Fruit fly (Drosophila melanogaster) whole organism, embryonic: ENCODE results near the gene Ir67c.

ENCODE experiments used
- BEAF-32 ChIP-seq: fragments of 200-800 bp; sonication (Bioruptor generic); optimal IDR thresholded peaks from 3 replicates; lab custom pipeline; 2017; ENCODE audit warnings: missing biosample characterization, missing genetic modification characterization, mild to moderate bottlenecking, moderate library complexity, missing genetic modification reagents
- Blimp-1 ChIP-seq: fragments of 200-800 bp; sonication (Bioruptor generic); optimal IDR thresholded peaks from 3 replicates; lab custom pipeline; 2018; ENCODE audit warnings: missing biosample characterization, missing genetic modification characterization, mild to moderate bottlenecking, moderate library complexity, missing genetic modification reagents
- CG10543 ChIP-seq: fragments of 200-800 bp; sonication (Bioruptor generic); optimal IDR thresholded peaks from 3 replicates; lab custom pipeline; 2017; ENCODE audit warnings: missing biosample characterization, mild to moderate bottlenecking, missing genetic modification characterization, moderate library complexity
- CG10654 ChIP-seq: fragments of 200-800 bp; sonication (Bioruptor generic); optimal IDR thresholded peaks from 2 replicates; lab custom pipeline; 2016; ENCODE audit warnings: missing biosample characterization, missing genetic modification characterization
- CG10979 ChIP-seq: fragments of 200-800 bp; sonication (Bioruptor generic); optimal IDR thresholded peaks from 2 replicates; lab custom pipeline; 2018; ENCODE audit warnings: missing biosample characterization, mild to moderate bottlenecking, missing genetic modification characterization, moderate library complexity
- CG11398 ChIP-seq: fragments of 200-800 bp; sonication (Bioruptor generic); optimal IDR thresholded peaks from 2 replicates; lab custom pipeline; 2016; ENCODE audit warnings: missing biosample characterization, missing genetic modification characterization
- CG12299 ChIP-seq: fragments of 200-800 bp; sonication (Bioruptor generic); optimal IDR thresholded peaks from 2 replicates; lab custom pipeline; 2018; ENCODE audit warnings: missing biosample characterization, mild to moderate bottlenecking, missing genetic modification characterization
- CG13775 ChIP-seq: fragments of 200-800 bp; sonication (Bioruptor generic); optimal IDR thresholded peaks from 3 replicates; lab custom pipeline; 2017; ENCODE audit warnings: missing biosample characterization, mild to moderate bottlenecking, missing genetic modification characterization
- CG14014 ChIP-seq: fragments of 200-800 bp; sonication (Bioruptor generic); IDR thresholded peaks from 2 replicates; pipeline ENCODE4 v1.3.6; 2022; ENCODE audit warnings: missing biosample characterization, missing genetic modification characterization
- CG15011 ChIP-seq: fragments of 200-800 bp; sonication (Bioruptor generic); optimal IDR thresholded peaks from 3 replicates; lab custom pipeline; 2018; ENCODE audit warnings: missing biosample characterization, mild to moderate bottlenecking, missing genetic modification characterization
- CG15479 ChIP-seq: fragments of 200-800 bp; sonication (Bioruptor generic); optimal IDR thresholded peaks from 3 replicates; lab custom pipeline; 2019; ENCODE audit warnings: missing biosample characterization, mild to moderate bottlenecking, missing genetic modification characterization, moderate library complexity
- CG17385 ChIP-seq: fragments of 200-800 bp; sonication (Bioruptor generic); optimal IDR thresholded peaks from 3 replicates; lab custom pipeline; 2018; ENCODE audit warnings: missing biosample characterization, mild to moderate bottlenecking, missing genetic modification characterization
- CG2120 ChIP-seq: fragments of 200-800 bp; sonication (Bioruptor generic); optimal IDR thresholded peaks from 3 replicates; lab custom pipeline; 2016; ENCODE audit warnings: missing biosample characterization, missing genetic modification characterization
- CG2875 ChIP-seq: fragments of 200-800 bp; sonication (Bioruptor generic); optimal IDR thresholded peaks from 2 replicates; lab custom pipeline; 2017; ENCODE audit warnings: missing biosample characterization, mild to moderate bottlenecking, missing genetic modification characterization, missing genetic modification reagents
- CG30020 ChIP-seq: fragments of 200-800 bp; optimal IDR thresholded peaks from 2 replicates; lab custom pipeline; 2019; ENCODE audit warnings: missing biosample characterization, mild to moderate bottlenecking, missing genetic modification characterization, moderate library complexity
- CG31388 ChIP-seq: fragments of 200-800 bp; sonication (Bioruptor generic); optimal IDR thresholded peaks from 2 replicates; lab custom pipeline; 2016; ENCODE audit warnings: missing biosample characterization, missing genetic modification characterization
- CG31441 ChIP-seq: fragments of 200-800 bp; sonication (Bioruptor generic); IDR thresholded peaks from 2 replicates; pipeline ENCODE4 v1.3.6; 2022; ENCODE audit warnings: missing biosample characterization, missing genetic modification characterization
- CG4328 ChIP-seq: fragments of 200-800 bp; sonication (Bioruptor generic); optimal IDR thresholded peaks from 3 replicates; lab custom pipeline; 2017; ENCODE audit warnings: missing biosample characterization, missing genetic modification reagents, missing genetic modification characterization
- CG4360 ChIP-seq: fragments of 200-800 bp; sonication (Bioruptor generic); IDR thresholded peaks from 2 replicates; pipeline ENCODE4 v1.3.6; 2022; ENCODE audit warnings: missing biosample characterization, missing genetic modification characterization
- CG5180 ChIP-seq: fragments of 200-800 bp; sonication (Bioruptor generic); optimal IDR thresholded peaks from 3 replicates; lab custom pipeline; 2017; ENCODE audit warnings: missing biosample characterization, missing genetic modification characterization, mild to moderate bottlenecking, moderate library complexity, missing genetic modification reagents
- CG7556 ChIP-seq: fragments of 200-800 bp; sonication (Bioruptor generic); optimal IDR thresholded peaks from 2 replicates; lab custom pipeline; 2017; ENCODE audit warnings: missing biosample characterization, mild to moderate bottlenecking, missing genetic modification characterization
- Drgx ChIP-seq: fragments of 200-800 bp; sonication (Bioruptor generic); IDR thresholded peaks from 2 replicates; pipeline ENCODE4 v1.3.6; 2022; ENCODE audit warnings: missing biosample characterization, missing genetic modification characterization
- ERR ChIP-seq: fragments of 200-800 bp; sonication (Bioruptor generic); optimal IDR thresholded peaks from 2 replicates; lab custom pipeline; 2016; ENCODE audit warnings: missing biosample characterization, missing genetic modification characterization
- Gsc ChIP-seq: fragments of 200-800 bp; sonication (Bioruptor generic); IDR thresholded peaks from 2 replicates; pipeline ENCODE4 v1.3.6; 2022; ENCODE audit warnings: missing biosample characterization, missing genetic modification characterization
- Hmr ChIP-seq: fragments of 200-800 bp; sonication (Bioruptor generic); optimal IDR thresholded peaks from 3 replicates; lab custom pipeline; 2017; ENCODE audit warnings: mild to moderate bottlenecking, missing biosample characterization, missing genetic modification reagents, missing genetic modification characterization
- Mrtf ChIP-seq: fragments of 200-800 bp; sonication (Bioruptor generic); IDR thresholded peaks from 3 replicates; pipeline ENCODE4 v1.3.6; 2022; ENCODE audit warnings: missing biosample characterization, missing genetic modification characterization
- Nf-YA ChIP-seq: fragments of 200-800 bp; sonication (Bioruptor generic); IDR thresholded peaks from 2 replicates; pipeline ENCODE4 v1.3.6; 2022; ENCODE audit warnings: missing biosample characterization, missing genetic modification characterization
- Nf-YB ChIP-seq: fragments of 200-800 bp; sonication (Bioruptor generic); optimal IDR thresholded peaks from 3 replicates; lab custom pipeline; 2019; ENCODE audit warnings: missing biosample characterization, mild to moderate bottlenecking, missing genetic modification characterization, moderate library complexity
- Rx ChIP-seq: fragments of 200-800 bp; sonication (Bioruptor generic); IDR thresholded peaks from 2 replicates; pipeline ENCODE4 v1.3.6; 2022; ENCODE audit warnings: missing biosample characterization, missing genetic modification characterization
- Sin3A ChIP-seq: fragments of >200 bp; optimal IDR thresholded peaks from 2 replicates; lab custom pipeline; 2018
- Xbp1 ChIP-seq: fragments of 200-800 bp; sonication (Bioruptor generic); optimal IDR thresholded peaks from 3 replicates; lab custom pipeline; 2016; ENCODE audit warnings: missing biosample characterization, mild to moderate bottlenecking, missing genetic modification characterization
- ap ChIP-seq: fragments of 200-800 bp; sonication (Bioruptor generic); IDR thresholded peaks from 2 replicates; pipeline ENCODE4 v1.3.6; 2022; ENCODE audit warnings: missing biosample characterization, missing genetic modification characterization
- bigmax ChIP-seq: fragments of 200-800 bp; sonication (Bioruptor generic); optimal IDR thresholded peaks from 2 replicates; lab custom pipeline; 2018; ENCODE audit warnings: missing biosample characterization, mild to moderate bottlenecking, missing genetic modification characterization
- chn ChIP-seq: fragments of 200-800 bp; sonication (Bioruptor generic); optimal IDR thresholded peaks from 2 replicates; lab custom pipeline; 2016; ENCODE audit warnings: missing biosample characterization, missing genetic modification characterization
- dati ChIP-seq: fragments of 200-800 bp; sonication (Bioruptor generic); IDR thresholded peaks from 2 replicates; pipeline ENCODE4 v1.3.6; 2022; ENCODE audit warnings: missing biosample characterization, missing genetic modification characterization
- eyg ChIP-seq: fragments of 200-800 bp; sonication (Bioruptor generic); optimal IDR thresholded peaks from 3 replicates; lab custom pipeline; 2016; ENCODE audit warnings: missing biosample characterization, missing genetic modification characterization
- fru ChIP-seq: fragments of >200 bp; optimal IDR thresholded peaks from 2 replicates; lab custom pipeline; 2017
- hkb ChIP-seq, 2 experiments: fragments of 200-800 bp in 1 of 2; fragments of >200 bp in 1 of 2; sonication (Bioruptor generic) in 1 of 2; IDR thresholded peaks in 1 of 2; optimal IDR thresholded peaks in 1 of 2; 2 replicates each; pipeline versions ENCODE4 v1.3.6 to Lab custom; 2017 to 2022; ENCODE audit warnings: missing biosample characterization in 1 of 2, missing genetic modification characterization in 1 of 2
- ind ChIP-seq: fragments of 200-800 bp; sonication (Bioruptor generic); optimal IDR thresholded peaks from 3 replicates; lab custom pipeline; 2016; ENCODE audit warnings: missing biosample characterization, missing genetic modification characterization
- jigr1 ChIP-seq: fragments of 200-800 bp; sonication (Bioruptor generic); IDR thresholded peaks from 3 replicates; pipeline ENCODE4 v1.3.6; 2022; ENCODE audit warnings: missing biosample characterization, missing genetic modification characterization
- luna ChIP-seq: fragments of 200-800 bp; sonication (Bioruptor generic); optimal IDR thresholded peaks from 2 replicates; lab custom pipeline; 2016; ENCODE audit warnings: missing biosample characterization, missing genetic modification characterization
- org-1 ChIP-seq: fragments of 200-800 bp; sonication (Bioruptor generic); optimal IDR thresholded peaks from 2 replicates; lab custom pipeline; 2017; ENCODE audit warnings: missing biosample characterization, missing genetic modification characterization
- p53 ChIP-seq: fragments of 200-800 bp; sonication (Bioruptor generic); optimal IDR thresholded peaks from 2 replicates; lab custom pipeline; 2016; ENCODE audit warnings: missing biosample characterization, missing genetic modification characterization
- prd ChIP-seq, 3 experiments: fragments of >200 bp in 2 of 3; fragments of 200-800 bp in 1 of 3; sonication (Bioruptor generic) in 1 of 3; optimal IDR thresholded peaks in 2 of 3; IDR thresholded peaks in 1 of 3; 2 replicates in 2 of 3; 3 replicates in 1 of 3; pipeline versions ENCODE4 v1.3.6 to Lab custom; 2017 to 2022; ENCODE audit warnings: missing biosample characterization in 1 of 3, missing genetic modification characterization in 1 of 3
- repo ChIP-seq: fragments of 200-800 bp; sonication (Bioruptor generic); optimal IDR thresholded peaks from 2 replicates; lab custom pipeline; 2016; ENCODE audit warnings: missing biosample characterization, missing genetic modification characterization
- ro ChIP-seq: fragments of 200-800 bp; sonication (Bioruptor generic); IDR thresholded peaks from 2 replicates; pipeline ENCODE4 v1.3.6; 2022; ENCODE audit warnings: missing biosample characterization, missing genetic modification characterization
- sna ChIP-seq: fragments of 200-800 bp; sonication (Bioruptor generic); IDR thresholded peaks from 2 replicates; pipeline ENCODE4 v1.3.6; 2022; ENCODE audit warnings: missing biosample characterization, missing genetic modification characterization; ENCODE audit not compliant: partially characterized antibody
- sob ChIP-seq: fragments of 200-800 bp; sonication (Bioruptor generic); IDR thresholded peaks from 2 replicates; pipeline ENCODE4 v1.3.6; 2022; ENCODE audit warnings: missing biosample characterization, missing genetic modification characterization
- stwl ChIP-seq: fragments of 200-800 bp; sonication (Bioruptor generic); optimal IDR thresholded peaks from 3 replicates; lab custom pipeline; 2018; ENCODE audit warnings: missing biosample characterization, mild to moderate bottlenecking, missing genetic modification characterization, moderate library complexity
- tgo ChIP-seq: fragments of 200-800 bp; sonication (Bioruptor generic); IDR thresholded peaks from 3 replicates; pipeline ENCODE4 v1.3.6; 2022; ENCODE audit warnings: missing biosample characterization, missing genetic modification characterization
- tin ChIP-seq: fragments of 200-800 bp; sonication (Bioruptor generic); optimal IDR thresholded peaks from 3 replicates; lab custom pipeline; 2016; ENCODE audit warnings: missing biosample characterization, missing genetic modification characterization
- z ChIP-seq: fragments of 200-800 bp; sonication (Bioruptor generic); IDR thresholded peaks from 3 replicates; pipeline ENCODE4 v1.3.6; 2022; ENCODE audit warnings: missing biosample characterization, missing genetic modification characterization

Ir67c gene

dm6 chr3L:10428746-10429145, 5.2 kb downstream of the Ir67c start (continued):
- TF ChIP-seq p53 (no peak), ERR (GFP tag; lab: Kevin White, UChicago) (no peak), CG31441 (peak; percentile 64), Drgx (peak; percentile 48; the same call in 1 of the 2 replicates), Nf-YA (GFP tag; lab: Robert Waterston, UW) (no peak), CG10654 (GFP tag; lab: Kevin White, UChicago) (no peak), Hmr (GFP tag; lab: Kevin White, UChicago) (no peak), CG7556 (no peak), hkb (optimal IDR thresholded peaks at IDR 0.05; lab: Kevin White, UChicago) (no peak), hkb (GFP tag; IDR thresholded peaks at IDR 0.05; lab: Robert Waterston, UW) (no peak), CG17385 (peak; percentile 36), stwl (tag; lab: Kevin White, UChicago) (no peak), Sin3A (lab: Kevin White, UChicago) (no peak), eyg (GFP tag; lab: Kevin White, UChicago) (no peak), CG4328 (GFP tag; lab: Kevin White, UChicago) (no peak), CG10543 (GFP tag; lab: Kevin White, UChicago) (no peak), CG5180 (GFP tag; lab: Kevin White, UChicago) (peak; percentile 11), Nf-YB (GFP tag; lab: Kevin White, UChicago) (no peak), tgo (no peak), ro (GFP tag; lab: Robert Waterston, UW) (no peak), jigr1 (GFP tag; lab: Robert Waterston, UW) (no peak), chn (GFP tag; lab: Kevin White, UChicago) (no peak), CG15011 (no peak), CG14014 (GFP tag; lab: Robert Waterston, UW) (no peak), ind (peak; percentile 30), CG10979 (tag; lab: Kevin White, UChicago) (peak; percentile 61), CG2875 (GFP tag; lab: Kevin White, UChicago) (peak; percentile 13), CG15479 (GFP tag; lab: Kevin White, UChicago) (no peak), CG2120 (no peak), CG31388 (GFP tag; lab: Kevin White, UChicago) (no peak), sob (GFP tag; lab: Robert Waterston, UW) (no peak), z (GFP tag; lab: Robert Waterston, UW) (no peak), dati (GFP tag; lab: Robert Waterston, UW) (no peak), sna (no peak), repo (GFP tag; lab: Kevin White, UChicago) (no peak), Xbp1 (GFP tag; lab: Kevin White, UChicago) (peak; percentile 37), fru (no peak), Mrtf (no peak), tin (GFP tag; lab: Kevin White, UChicago) (no peak), ap (no peak), prd (optimal IDR thresholded peaks at IDR 0.05; lab: Kevin White, UChicago) (no peak), prd (GFP tag; IDR thresholded peaks at IDR 0.05; lab: Robert Waterston, UW) (no peak; the same call in 2 of the 3 replicates), Blimp-1 (GFP tag; lab: Kevin White, UChicago) (peak; percentile 66), Rx (GFP tag; lab: Robert Waterston, UW) (no peak), Gsc (GFP tag; lab: Robert Waterston, UW) (no peak), luna (GFP tag; lab: Kevin White, UChicago) (no peak), CG11398 (GFP tag; lab: Kevin White, UChicago) (no peak), CG13775 (GFP tag; lab: Kevin White, UChicago) (no peak), CG30020 (tag; lab: Kevin White, UChicago) (no peak), BEAF-32 (no peak), CG4360 (GFP tag; lab: Robert Waterston, UW) (no peak), CG12299 (tag; lab: Kevin White, UChicago) (no peak), bigmax (GFP tag; lab: Kevin White, UChicago) (no peak), org-1 (GFP tag; lab: Kevin White, UChicago) (no peak)
